Fruit fly (Drosophila melanogaster): ENCODE results near the gene CG32537.
A peak's percentile ranks its signal among the peaks of the same experiment; 100 is the strongest.

Gene CG32537

dm6 chrX:19276489-19277117 is at the start of gene CG32537, which contains the start of gene CG32536:
CG32537 (minus strand) TSS chrX:19276539.
CG32536 (minus strand) TSS chrX:19276898.
- no peak for TF ChIP-seq CG17801 (GFP tag; optimal IDR thresholded peaks at IDR 0.05; ENCODE audit: partially characterized antibody)

DNA sequence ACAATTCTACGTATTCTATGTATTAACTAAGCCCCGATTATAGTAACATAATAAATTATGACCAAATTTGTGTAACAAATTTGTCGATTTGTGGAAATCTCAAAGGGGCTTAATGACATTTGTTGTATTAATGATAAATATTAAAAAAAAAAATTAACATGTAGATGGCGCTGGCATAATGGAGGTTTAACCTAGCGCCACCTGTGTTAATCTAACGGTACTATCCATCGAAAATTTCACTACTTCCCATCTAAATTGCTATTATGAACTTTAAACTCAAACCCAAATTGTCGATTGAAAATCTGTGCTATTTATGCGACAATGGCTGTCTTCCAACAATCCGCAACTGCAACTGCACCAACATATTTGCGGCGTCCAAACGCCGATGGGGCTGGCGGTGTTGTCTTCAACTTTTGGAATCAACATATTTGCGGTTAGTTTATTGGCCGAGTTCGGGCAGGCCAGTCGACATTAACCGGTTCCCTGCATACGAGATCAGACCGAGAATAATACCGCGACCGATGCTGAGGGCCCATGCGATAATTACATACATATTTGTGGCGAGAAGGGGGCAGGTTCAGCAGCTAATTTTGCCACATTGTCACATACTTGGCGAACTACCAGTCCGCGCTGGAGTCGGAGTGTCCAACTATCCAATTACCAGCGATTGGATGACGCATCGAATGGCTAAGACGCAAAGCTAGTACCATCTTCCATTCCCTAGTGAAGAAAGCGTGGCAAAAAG is 49.6 kb upstream of the CG32537 start:
- no peak for TF ChIP-seq CG17801 (GFP tag; optimal IDR thresholded peaks at IDR 0.05; ENCODE audit: partially characterized antibody)

DNA sequence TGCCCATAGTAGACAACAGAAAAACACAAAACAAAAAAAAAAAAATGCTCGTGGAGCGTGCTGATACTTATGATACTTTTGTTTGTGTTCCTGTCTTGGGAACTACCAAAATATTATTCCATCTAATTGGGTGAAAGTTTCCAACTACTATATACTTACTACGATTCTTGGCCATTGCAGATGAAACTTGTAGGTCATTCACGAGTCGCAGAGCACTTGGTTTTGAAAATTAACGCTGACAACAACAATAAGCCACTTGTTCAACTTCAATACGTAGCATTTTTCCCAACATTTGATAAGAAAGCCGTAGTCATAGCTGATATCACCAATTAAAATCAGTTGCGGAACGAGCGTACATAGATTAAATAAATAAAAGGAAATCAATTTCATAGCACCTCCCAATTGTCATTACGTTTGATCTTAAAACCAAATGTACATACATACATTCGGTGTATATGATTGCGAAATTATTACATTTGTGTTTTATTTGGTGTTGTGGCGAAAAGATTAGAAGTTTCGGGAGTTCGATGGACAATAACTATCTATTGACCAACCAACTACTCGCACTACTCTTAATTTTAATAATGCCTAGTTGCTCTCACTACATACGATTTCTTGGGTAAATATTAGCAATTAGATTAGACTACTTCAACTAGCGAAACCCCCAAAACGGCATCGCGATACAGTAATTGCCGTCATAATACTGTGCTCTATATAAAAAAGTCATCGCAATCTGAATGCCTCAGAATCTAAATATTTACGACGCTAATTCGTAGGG is 48.4 kb upstream of the CG32537 start:
- TF ChIP-seq CG17801 (GFP tag; optimal IDR thresholded peaks at IDR 0.05; ENCODE audit: partially characterized antibody): no peak

- TF ChIP-seq CG17801 (GFP tag; optimal IDR thresholded peaks at IDR 0.05; ENCODE audit: partially characterized antibody): peak; percentile 90
Measured at dm6 chrX:19323835-19324133, 47.4 kb upstream of the CG32537 start.

dm6 chrX:19322945-19323834 is 46.9 kb upstream of the CG32537 start:
- no peak for TF ChIP-seq CG17801 (GFP tag; optimal IDR thresholded peaks at IDR 0.05; ENCODE audit: partially characterized antibody)

DNA sequence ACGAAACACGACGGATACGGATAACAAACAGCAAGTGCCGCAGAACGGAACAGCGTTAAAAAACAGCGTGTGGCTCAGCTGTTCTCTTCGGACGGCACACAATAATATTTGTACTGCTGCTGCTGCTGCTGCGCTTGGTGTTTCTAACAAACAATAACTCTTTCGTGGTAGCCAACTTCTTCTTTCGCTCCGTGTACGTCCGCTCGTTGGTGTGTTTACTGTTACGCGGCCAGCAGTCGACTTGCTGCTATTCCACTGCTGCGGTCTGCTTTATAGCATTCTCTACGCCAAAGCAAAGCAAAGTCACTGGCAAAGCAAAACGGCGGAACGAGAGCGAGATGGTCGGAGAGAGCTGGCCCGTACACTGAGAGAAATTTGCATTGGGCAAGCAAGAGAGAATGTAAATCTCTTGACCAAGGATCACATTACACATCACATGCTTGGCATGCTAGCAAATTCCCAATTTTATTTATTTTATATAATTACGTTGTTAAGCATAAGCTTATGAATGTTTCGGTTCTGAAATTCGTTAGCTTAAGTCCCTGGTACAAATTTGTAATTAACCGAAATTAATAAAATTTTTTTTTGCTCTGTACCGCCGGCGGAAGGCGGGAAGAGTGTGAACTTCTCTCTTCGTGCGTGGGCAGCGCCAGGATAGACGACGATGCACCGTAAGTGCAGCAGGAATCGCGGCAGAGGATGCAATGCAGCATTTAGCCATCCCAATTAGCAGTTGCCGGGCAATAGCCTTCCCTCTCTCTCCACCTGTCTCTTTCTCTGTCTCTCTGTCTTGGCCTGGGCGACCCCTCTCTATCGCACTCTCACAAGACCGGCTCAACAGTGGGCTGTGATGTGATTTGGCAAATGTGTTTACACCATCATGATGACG is 45.7 kb upstream of the CG32537 start, which contains the start of gene out:
out (minus strand) TSS at position 287 of the 889 bp plus-strand sequence.
- peak; percentile 96 for TF ChIP-seq CG17801 (GFP tag; optimal IDR thresholded peaks at IDR 0.05; ENCODE audit: partially characterized antibody)

- no peak for TF ChIP-seq CG17801 (GFP tag; optimal IDR thresholded peaks at IDR 0.05; ENCODE audit: partially characterized antibody)
Measured at dm6 chrX:19318924-19319323, 42.6 kb upstream of the CG32537 start.

dm6 chrX:19317058-19317767 is 40.9 kb upstream of the CG32537 start:
- peak; percentile 68 for TF ChIP-seq CG17801 (GFP tag; optimal IDR thresholded peaks at IDR 0.05; ENCODE audit: partially characterized antibody)

DNA sequence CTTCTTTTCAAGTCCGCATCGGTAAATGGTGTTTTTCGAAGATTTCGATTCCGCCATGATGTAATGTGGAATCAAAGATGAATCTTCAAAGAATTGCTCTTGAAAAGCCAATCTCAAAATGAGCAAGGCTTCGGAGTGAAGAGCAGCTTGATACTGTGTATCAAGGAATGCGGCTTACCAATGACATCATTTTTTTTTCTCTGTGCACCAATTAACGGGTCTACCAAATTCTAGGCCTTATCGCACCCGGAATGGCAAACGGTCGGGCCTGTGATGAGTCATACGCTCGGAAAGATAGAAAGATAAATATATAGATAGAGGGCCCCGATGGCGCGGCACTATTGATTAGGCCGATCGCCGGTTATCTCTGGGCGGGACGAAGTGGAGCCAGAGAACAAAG is 40.2 kb upstream of the CG32537 start:
- TF ChIP-seq CG17801 (GFP tag; optimal IDR thresholded peaks at IDR 0.05; ENCODE audit: partially characterized antibody): no peak

dm6 chrX:19315421-19316260 is 39.3 kb upstream of the CG32537 start:
- TF ChIP-seq CG17801 (GFP tag; optimal IDR thresholded peaks at IDR 0.05; ENCODE audit: partially characterized antibody): peak; percentile 7

dm6 chrX:19314283-19315178 is 38.2 kb upstream of the CG32537 start:
- TF ChIP-seq CG17801 (GFP tag; optimal IDR thresholded peaks at IDR 0.05; ENCODE audit: partially characterized antibody): no peak

Measured in ovary, adult (tissue).